Fruit fly (Drosophila melanogaster) whole organism, pupa: ENCODE results near the gene galla-2.

Source experiments
- CG10348 ChIP-seq: fragments of 200-800 bp; sonication (Bioruptor generic); IDR thresholded peaks from 2 replicates; pipeline ENCODE4 v1.3.6; 2022; ENCODE audit warnings: missing biosample characterization, missing genetic modification characterization
- CG12605 ChIP-seq: fragments of 200-800 bp; sonication (Bioruptor generic); IDR thresholded peaks from 2 replicates; pipeline ENCODE4 v1.3.6; 2022; ENCODE audit warnings: missing biosample characterization, missing genetic modification characterization
- CG13204 ChIP-seq: fragments of 200-800 bp; sonication (Bioruptor generic); optimal IDR thresholded peaks from 2 replicates; lab custom pipeline; 2018; ENCODE audit warnings: missing biosample characterization, mild to moderate bottlenecking, missing genetic modification characterization, moderate library complexity
- CG14655 ChIP-seq: fragments of 200-800 bp; sonication (Bioruptor generic); optimal IDR thresholded peaks from 3 replicates; lab custom pipeline; 2017; ENCODE audit warnings: mild to moderate bottlenecking, missing biosample characterization, missing genetic modification reagents, missing genetic modification characterization
- CG15710 ChIP-seq: fragments of 200-800 bp; sonication (Bioruptor generic); optimal IDR thresholded peaks from 2 replicates; lab custom pipeline; 2018; ENCODE audit warnings: missing biosample characterization, mild to moderate bottlenecking, missing genetic modification characterization, moderate library complexity
- CG17806 ChIP-seq: fragments of 200-800 bp; sonication (Bioruptor generic); optimal IDR thresholded peaks from 2 replicates; lab custom pipeline; 2018; ENCODE audit warnings: missing biosample characterization, mild to moderate bottlenecking, missing genetic modification characterization, moderate library complexity
- CG32121 ChIP-seq: fragments of 200-800 bp; sonication (Bioruptor generic); IDR thresholded peaks from 2 replicates; pipeline ENCODE4 v1.3.6; 2022; ENCODE audit warnings: missing biosample characterization, missing genetic modification characterization
- CG34367 ChIP-seq: fragments of 200-800 bp; sonication (Bioruptor generic); optimal IDR thresholded peaks from 2 replicates; lab custom pipeline; 2018; ENCODE audit warnings: missing biosample characterization, mild to moderate bottlenecking, missing genetic modification characterization
- CG4496 ChIP-seq: fragments of 200-800 bp; sonication (Bioruptor generic); IDR thresholded peaks from 3 replicates; pipeline ENCODE4 v1.3.6; 2022; ENCODE audit warnings: missing biosample characterization, missing genetic modification characterization
- CG8159 ChIP-seq: fragments of 200-800 bp; sonication (Bioruptor generic); optimal IDR thresholded peaks from 3 replicates; lab custom pipeline; 2018; ENCODE audit warnings: missing biosample characterization, mild to moderate bottlenecking, missing genetic modification characterization, moderate library complexity
- CG8301 ChIP-seq: fragments of 200-800 bp; sonication (Bioruptor generic); optimal IDR thresholded peaks from 2 replicates; lab custom pipeline; 2018; ENCODE audit warnings: missing biosample characterization, mild to moderate bottlenecking, missing genetic modification characterization
- CG9948 ChIP-seq: fragments of 200-800 bp; sonication (Bioruptor generic); optimal IDR thresholded peaks from 2 replicates; lab custom pipeline; 2018; ENCODE audit warnings: missing biosample characterization, mild to moderate bottlenecking, missing genetic modification characterization, moderate library complexity
- D1 ChIP-seq: fragments of 200-800 bp; sonication (Bioruptor generic); optimal IDR thresholded peaks from 2 replicates; lab custom pipeline; 2018; ENCODE audit warnings: missing biosample characterization, mild to moderate bottlenecking, missing genetic modification characterization, moderate library complexity
- EcR ChIP-seq: fragments of 200-800 bp; sonication (Bioruptor generic); optimal IDR thresholded peaks from 3 replicates; lab custom pipeline; 2019; ENCODE audit warnings: missing biosample characterization, missing genetic modification characterization, mild to moderate bottlenecking, moderate library complexity, missing genetic modification reagents
- Ets98B ChIP-seq: fragments of 200-800 bp; sonication (Bioruptor generic); IDR thresholded peaks from 2 replicates; pipeline ENCODE4 v1.3.6; 2022; ENCODE audit warnings: missing biosample characterization, missing genetic modification characterization
- Pif1A ChIP-seq: fragments of 200-800 bp; sonication (Bioruptor generic); optimal IDR thresholded peaks from 3 replicates; lab custom pipeline; 2016; ENCODE audit warnings: missing biosample characterization, missing genetic modification characterization
- Pif1B ChIP-seq: fragments of 200-800 bp; sonication (Bioruptor generic); optimal IDR thresholded peaks from 3 replicates; lab custom pipeline; 2016; ENCODE audit warnings: missing biosample characterization, missing genetic modification characterization
- Snoo ChIP-seq: fragments of 200-800 bp; sonication (Bioruptor generic); optimal IDR thresholded peaks from 3 replicates; lab custom pipeline; 2017; ENCODE audit warnings: missing biosample characterization, mild to moderate bottlenecking, missing genetic modification characterization, inconsistent platforms
- fd96Ca ChIP-seq: fragments of 200-800 bp; sonication (Bioruptor generic); IDR thresholded peaks from 3 replicates; pipeline ENCODE4 v1.3.6; 2022; ENCODE audit warnings: missing biosample characterization, missing genetic modification characterization
- gl ChIP-seq: fragments of 200-800 bp; sonication (Bioruptor generic); optimal IDR thresholded peaks from 2 replicates; lab custom pipeline; 2018; ENCODE audit warnings: missing biosample characterization, mild to moderate bottlenecking, missing genetic modification characterization
- rn ChIP-seq: fragments of 200-800 bp; sonication (Bioruptor generic); IDR thresholded peaks from 2 replicates; pipeline ENCODE4 v1.3.6; 2022; ENCODE audit warnings: missing biosample characterization, missing genetic modification characterization

galla-2 gene

dm6 chr3L:10848712-10849377 is 33.8 kb upstream of the galla-2 start:
- no peak for TF ChIP-seq CG15710 (tag; lab: Kevin White, UChicago)
- TF ChIP-seq D1: no peak
- TF ChIP-seq CG32121 (GFP tag; lab: Robert Waterston, UW): 0 out of 2 replicates have a peak, but pooled peaks have one; percentile 29
- TF ChIP-seq CG14655 (GFP tag; lab: Kevin White, UChicago): no peak
- TF ChIP-seq Pif1B: no peak

dm6 chr3L:10849620-10850302 is 32.9 kb upstream of the galla-2 start:
- no peak for TF ChIP-seq CG8301 (tag; lab: Kevin White, UChicago)
- TF ChIP-seq fd96Ca (GFP tag; lab: Robert Waterston, UW): peak; percentile 19; the same call in 1 of the 3 replicates
- TF ChIP-seq CG8159 (tag; lab: Kevin White, UChicago): no peak
- TF ChIP-seq CG4496 (GFP tag; lab: Robert Waterston, UW): 0 out of 3 replicates have a peak, but pooled peaks have one; percentile 7
- TF ChIP-seq CG9948 (tag; lab: Kevin White, UChicago): no peak
- no peak for TF ChIP-seq Snoo (tag; lab: Kevin White, UChicago)
- no peak for TF ChIP-seq CG15710 (tag; lab: Kevin White, UChicago)
- no peak for TF ChIP-seq CG14655 (GFP tag; lab: Kevin White, UChicago)
- TF ChIP-seq CG32121 (GFP tag; lab: Robert Waterston, UW): peak; percentile 48; the same call in 1 of the 2 replicates
- TF ChIP-seq Ets98B (GFP tag; lab: Robert Waterston, UW): no peak
- no peak for TF ChIP-seq CG10348 (GFP tag; lab: Robert Waterston, UW)
- TF ChIP-seq D1: no peak
- peak; percentile 40 for TF ChIP-seq EcR (GFP tag; lab: Kevin White, UChicago)
- TF ChIP-seq gl (tag; lab: Kevin White, UChicago): no peak
- peak; percentile 32 for TF ChIP-seq CG17806
- TF ChIP-seq CG34367 (tag; lab: Kevin White, UChicago): no peak
- TF ChIP-seq Pif1B: no peak
- no peak for TF ChIP-seq CG13204
- no peak for TF ChIP-seq CG12605 (GFP tag; lab: Robert Waterston, UW)
- TF ChIP-seq Pif1A (GFP tag; lab: Kevin White, UChicago): no peak
- no peak for TF ChIP-seq rn

- TF ChIP-seq CG34367 (tag; lab: Kevin White, UChicago) (no peak), CG17806 (no peak), fd96Ca (GFP tag; lab: Robert Waterston, UW) (0 out of 3 replicates have a peak, but pooled peaks have one; percentile 21), rn (no peak), EcR (GFP tag; lab: Kevin White, UChicago) (peak; percentile 91), CG10348 (GFP tag; lab: Robert Waterston, UW) (no peak), CG32121 (GFP tag; lab: Robert Waterston, UW) (no peak), gl (tag; lab: Kevin White, UChicago) (peak; percentile 23), Snoo (tag; lab: Kevin White, UChicago) (no peak), CG4496 (GFP tag; lab: Robert Waterston, UW) (no peak), CG15710 (tag; lab: Kevin White, UChicago) (no peak), Ets98B (GFP tag; lab: Robert Waterston, UW) (no peak), CG8301 (tag; lab: Kevin White, UChicago) (no peak), Pif1B (no peak), CG9948 (tag; lab: Kevin White, UChicago) (no peak), CG12605 (GFP tag; lab: Robert Waterston, UW) (no peak; the same call in 1 of the 2 replicates), Pif1A (GFP tag; lab: Kevin White, UChicago) (no peak), CG13204 (peak; percentile 14), CG8159 (tag; lab: Kevin White, UChicago) (no peak)
Measured at dm6 chr3L:10851107-10851762, 31.5 kb upstream of the galla-2 start.

dm6 chr3L:10851853-10852346 is 30.8 kb upstream of the galla-2 start:
- TF ChIP-seq CG10348 (GFP tag; lab: Robert Waterston, UW) (no peak), Pif1B (no peak), CG12605 (GFP tag; lab: Robert Waterston, UW) (no peak), D1 (peak; percentile 91), Pif1A (GFP tag; lab: Kevin White, UChicago) (peak; percentile 16), CG8159 (tag; lab: Kevin White, UChicago) (peak; percentile 89), CG17806 (peak; percentile 72), CG15710 (tag; lab: Kevin White, UChicago) (peak; percentile 72), CG8301 (tag; lab: Kevin White, UChicago) (peak; percentile 54), CG34367 (tag; lab: Kevin White, UChicago) (peak; percentile 63), Snoo (tag; lab: Kevin White, UChicago) (peak; percentile 73), CG4496 (GFP tag; lab: Robert Waterston, UW) (peak; percentile 8; the same call in 2 of the 3 replicates), CG14655 (GFP tag; lab: Kevin White, UChicago) (peak; percentile 76), gl (tag; lab: Kevin White, UChicago) (no peak), CG9948 (tag; lab: Kevin White, UChicago) (peak; percentile 87), rn (no peak), fd96Ca (GFP tag; lab: Robert Waterston, UW) (no peak), CG32121 (GFP tag; lab: Robert Waterston, UW) (no peak), CG13204 (no peak), Ets98B (GFP tag; lab: Robert Waterston, UW) (no peak), EcR (GFP tag; lab: Kevin White, UChicago) (no peak)
